Worm (Caenorhabditis elegans) whole organism, L4 larva: ENCODE data around the gene W02H3.1.

Experiments used
- F10B5.3 ChIP-seq: sonication (generic microtip); optimal IDR thresholded peaks from 2 replicates; lab custom pipeline; 2016; ENCODE audit warnings: mild to moderate bottlenecking, missing genetic modification characterization, missing compliant biosample characterization
- F26F4.8 ChIP-seq: fragments of 200-800 bp; sonication (Bioruptor generic); conservative IDR thresholded peaks from 2 replicates; pipeline ENCODE4 v1.3.6; 2022; ENCODE audit warnings: missing genetic modification characterization, missing compliant biosample characterization
- ZK337.2 ChIP-seq: fragments of 200-800 bp; sonication (Bioruptor generic); IDR thresholded peaks from 2 replicates; pipeline ENCODE4 v1.3.6; 2022; ENCODE audit warnings: missing genetic modification reagents, missing genetic modification characterization, missing compliant biosample characterization
- aly-2 ChIP-seq: sonication (generic microtip); optimal IDR thresholded peaks from 2 replicates; lab custom pipeline; 2018; ENCODE audit warnings: missing biosample characterization, missing genetic modification characterization
- ceh-20 ChIP-seq: fragments of 200-800 bp; sonication (Bioruptor generic); IDR thresholded peaks from 2 replicates; pipeline ENCODE4 v1.3.6; 2022; ENCODE audit warnings: missing genetic modification reagents, missing genetic modification characterization, missing compliant biosample characterization
- ceh-62 ChIP-seq: sonication (generic microtip); optimal IDR thresholded peaks from 2 replicates; lab custom pipeline; 2017; ENCODE audit warnings: missing biosample characterization, missing genetic modification characterization
- ceh-82 ChIP-seq: sonication (generic microtip); optimal IDR thresholded peaks from 2 replicates; lab custom pipeline; 2017; ENCODE audit warnings: missing biosample characterization, missing genetic modification characterization
- ces-1 ChIP-seq: fragments of 150-350 bp; sonication (generic microtip); optimal IDR thresholded peaks from 4 replicates; lab custom pipeline; 2014; ENCODE audit warnings: missing biosample characterization, missing genetic modification reagents, missing genetic modification characterization
- daf-16 ChIP-seq, 3 experiments: sonication (generic microtip); optimal IDR thresholded peaks; 2 replicates each; lab custom pipeline; 2016 to 2017; ENCODE audit warnings: missing genetic modification characterization in 3 of 3, missing genetic modification reagents in 3 of 3, mild to moderate bottlenecking in 2 of 3, missing compliant biosample characterization in 2 of 3, missing biosample characterization in 1 of 3, moderate library complexity in 1 of 3
- dmd-9 ChIP-seq: fragments of 200-800 bp; sonication (Bioruptor generic); IDR thresholded peaks from 2 replicates; pipeline ENCODE4 v1.3.6; 2022; ENCODE audit warnings: missing genetic modification reagents, missing genetic modification characterization, missing compliant biosample characterization
- duxl-1 ChIP-seq: sonication (generic microtip); optimal IDR thresholded peaks from 2 replicates; lab custom pipeline; 2016; ENCODE audit warnings: mild to moderate bottlenecking, missing genetic modification characterization, moderate library complexity, missing compliant biosample characterization; ENCODE audit not compliant: poor library complexity
- dve-1 ChIP-seq: sonication (generic microtip); optimal IDR thresholded peaks from 2 replicates; lab custom pipeline; 2017; ENCODE audit warnings: antibody characterized with exemption, mild to moderate bottlenecking, missing genetic modification characterization, missing compliant biosample characterization; ENCODE audit not compliant: insufficient read depth
- egl-43 ChIP-seq: fragments of 200-800 bp; sonication (Bioruptor generic); IDR thresholded peaks from 2 replicates; pipeline ENCODE4 v1.3.6; 2022; ENCODE audit warnings: missing genetic modification reagents, missing genetic modification characterization, missing compliant biosample characterization
- hif-1 ChIP-seq, 2 experiments: sonication (generic microtip); optimal IDR thresholded peaks; 2 replicates each; lab custom pipeline; 2016 to 2017; ENCODE audit warnings: missing compliant biosample characterization in 2 of 2, missing genetic modification characterization in 2 of 2, missing genetic modification reagents in 2 of 2, missing genotype in 2 of 2, mild to moderate bottlenecking in 1 of 2
- hlh-30 ChIP-seq: sonication (generic microtip); optimal IDR thresholded peaks from 2 replicates; lab custom pipeline; 2017; ENCODE audit warnings: antibody characterized with exemption, mild to moderate bottlenecking, missing genetic modification characterization, missing compliant biosample characterization; ENCODE audit not compliant: insufficient read depth
- lim-7 ChIP-seq: fragments of 200-800 bp; sonication (Bioruptor generic); IDR thresholded peaks from 2 replicates; pipeline ENCODE4 v1.3.6; 2022; ENCODE audit warnings: missing genetic modification characterization, missing compliant biosample characterization
- lin-38 ChIP-seq: fragments of 200-800 bp; sonication (Bioruptor generic); IDR thresholded peaks from 2 replicates; pipeline ENCODE4 v1.3.6; 2022; ENCODE audit warnings: missing genetic modification reagents, missing genetic modification characterization, missing compliant biosample characterization
- lin-39 ChIP-seq: fragments of 150-350 bp; optimal IDR thresholded peaks from 2 replicates; lab custom pipeline; 2014; ENCODE audit warnings: missing biosample characterization, missing genetic modification reagents, missing genetic modification characterization
- madf-9 ChIP-seq: fragments of 200-800 bp; sonication (Bioruptor generic); conservative IDR thresholded peaks from 2 replicates; pipeline ENCODE4 v1.3.6; 2022; ENCODE audit warnings: missing genetic modification reagents, missing genetic modification characterization, missing compliant biosample characterization
- mdl-1 ChIP-seq, 2 experiments: fragments of 150-350 bp in 1 of 2; sonication (generic microtip) in 1 of 2; optimal IDR thresholded peaks; 2 replicates each; lab custom pipeline; 2014 to 2017; ENCODE audit warnings: missing biosample characterization in 2 of 2, missing genetic modification characterization in 2 of 2
- mes-2 ChIP-seq: sonication (generic microtip); optimal IDR thresholded peaks from 2 replicates; lab custom pipeline; 2016; ENCODE audit warnings: missing genotype, mild to moderate bottlenecking, missing genetic modification characterization, missing compliant biosample characterization; ENCODE audit not compliant: poor library complexity, severe bottlenecking
- mxl-3 ChIP-seq: fragments of 200-800 bp; sonication (Bioruptor generic); optimal IDR thresholded peaks from 2 replicates; lab custom pipeline; 2018; ENCODE audit warnings: mild to moderate bottlenecking, missing genetic modification characterization, missing compliant biosample characterization
- nhr-10 ChIP-seq: fragments of 150-350 bp; optimal IDR thresholded peaks from 2 replicates; lab custom pipeline; 2014; ENCODE audit warnings: missing biosample characterization, missing genetic modification characterization
- nhr-111 ChIP-seq: fragments of 200-800 bp; sonication (Bioruptor generic); optimal IDR thresholded peaks from 2 replicates; lab custom pipeline; 2018; ENCODE audit warnings: mild to moderate bottlenecking, missing genetic modification characterization, missing compliant biosample characterization
- nhr-28 ChIP-seq: fragments of 150-350 bp; optimal IDR thresholded peaks from 2 replicates; lab custom pipeline; 2014; ENCODE audit warnings: missing biosample characterization, missing genetic modification characterization
- nhr-6 ChIP-seq: fragments of 150-350 bp; optimal IDR thresholded peaks from 2 replicates; lab custom pipeline; 2014; ENCODE audit warnings: missing biosample characterization, missing genetic modification characterization
- php-3 ChIP-seq: fragments of 200-800 bp; sonication (Bioruptor generic); IDR thresholded peaks from 2 replicates; pipeline ENCODE4 v1.3.6; 2022; ENCODE audit warnings: missing genetic modification reagents, missing genetic modification characterization, missing compliant biosample characterization
- pqm-1 ChIP-seq: sonication (generic microtip); optimal IDR thresholded peaks from 2 replicates; lab custom pipeline; 2017; ENCODE audit warnings: missing biosample characterization, missing genetic modification characterization
- sdz-12 ChIP-seq: fragments of 200-800 bp; sonication (Bioruptor generic); optimal IDR thresholded peaks from 2 replicates; lab custom pipeline; 2018; ENCODE audit warnings: mild to moderate bottlenecking, missing genetic modification characterization, missing compliant biosample characterization
- skn-1 ChIP-seq: fragments of 150-350 bp; optimal IDR thresholded peaks from 2 replicates; lab custom pipeline; 2014; ENCODE audit warnings: missing biosample characterization, missing genetic modification characterization
- snpc-4 ChIP-seq: fragments of 150-350 bp; optimal IDR thresholded peaks from 2 replicates; lab custom pipeline; 2014; ENCODE audit warnings: missing biosample characterization, missing genetic modification characterization
- unc-62 ChIP-seq, 3 experiments: fragments of 150-350 bp in 1 of 3; sonication (generic microtip); optimal IDR thresholded peaks in 2 of 3; peaks in 1 of 3; 1 replicate in 1 of 3; 2 replicates in 2 of 3; lab custom pipeline; 2014 to 2017; ENCODE audit warnings: missing biosample characterization in 3 of 3, missing genetic modification characterization in 3 of 3, missing genetic modification reagents in 3 of 3, missing genotype in 1 of 3
- vab-7 ChIP-seq: fragments of 200-800 bp; sonication (Bioruptor generic); IDR thresholded peaks from 2 replicates; pipeline ENCODE4 v1.3.6; 2022; ENCODE audit warnings: missing genetic modification reagents, missing genetic modification characterization, missing compliant biosample characterization
- zag-1 ChIP-seq: fragments of 150-350 bp; optimal IDR thresholded peaks from 2 replicates; lab custom pipeline; 2014; ENCODE audit warnings: missing biosample characterization, missing genetic modification characterization
- zfp-2 ChIP-seq: sonication (generic microtip); optimal IDR thresholded peaks from 2 replicates; lab custom pipeline; 2016; ENCODE audit warnings: mild to moderate bottlenecking, missing genetic modification characterization, missing compliant biosample characterization
- zfp-3 ChIP-seq: fragments of 200-800 bp; sonication (Bioruptor generic); conservative IDR thresholded peaks from 2 replicates; pipeline ENCODE4 v1.3.6; 2022; ENCODE audit warnings: missing genetic modification reagents, missing genetic modification characterization, missing compliant biosample characterization

The W02H3.1 gene

ce11 chrX:11093985-11094593 lies 11.2 kb downstream of the W02H3.1 start (continued):
- TF ChIP-seq mes-2 (tag; lab: Kevin White, UChicago) (peak; percentile 98), ceh-82 (tag; lab: Kevin White, UChicago) (peak; percentile 90), zag-1 (tag; lab: Kevin White, UChicago) (peak; percentile 100), nhr-6 (peak; percentile 99), mxl-3 (GFP tag; lab: Kevin White, UChicago) (peak; percentile 98), F26F4.8 (GFP tag; lab: Robert Waterston, UW) (no peak), php-3 (peak; percentile 99), egl-43 (peak; percentile 100), unc-62 (GFP tag; optimal IDR thresholded peaks at IDR 0.05 in 1 of 2; lab: Kevin White, UChicago) (peak; percentile 72 to 100), unc-62 (tag; optimal IDR thresholded peaks at IDR 0.05; lab: Kevin White, UChicago) (peak; percentile 69), nhr-10 (peak; percentile 100), zfp-2 (peak; percentile 90), lin-39 (peak; percentile 100), ceh-62 (tag; lab: Kevin White, UChicago) (peak; percentile 28), ceh-20 (GFP tag; lab: Robert Waterston, UW) (peak; percentile 99), ZK337.2 (peak; percentile 94), hif-1 (tag; optimal IDR thresholded peaks at IDR 0.05; lab: Kevin White, UChicago) (peak; percentile 87 to 91), aly-2 (peak; percentile 73), F10B5.3 (peak; percentile 98), lim-7 (GFP tag; lab: Robert Waterston, UW) (peak; percentile 72), dmd-9 (GFP tag; lab: Robert Waterston, UW) (peak; percentile 95), snpc-4 (tag; lab: Kevin White, UChicago) (peak; percentile 31), duxl-1 (tag; lab: Kevin White, UChicago) (peak; percentile 99), pqm-1 (tag; lab: Kevin White, UChicago) (peak; percentile 82), zfp-3 (GFP tag; lab: Robert Waterston, UW) (peak; percentile 98), ces-1 (GFP tag; lab: Kevin White, UChicago) (peak; percentile 98), lin-38 (GFP tag; lab: Robert Waterston, UW) (peak; percentile 91)

- peak; percentile 46 for TF ChIP-seq pqm-1 (tag; lab: Kevin White, UChicago)
- TF ChIP-seq mdl-1 (tag; optimal IDR thresholded peaks at IDR 0.05; lab: Kevin White, UChicago): no peak
- peak in 1 of 2 experiments; percentile 77 for TF ChIP-seq unc-62 (GFP tag; optimal IDR thresholded peaks at IDR 0.05 in 1 of 2; lab: Kevin White, UChicago)
- TF ChIP-seq unc-62 (tag; optimal IDR thresholded peaks at IDR 0.05; lab: Kevin White, UChicago): no peak
- TF ChIP-seq dve-1 (tag; lab: Kevin White, UChicago): peak; percentile 46
- peak; percentile 15 for TF ChIP-seq nhr-6
- no peak for TF ChIP-seq madf-9 (GFP tag; lab: Robert Waterston, UW)
- peak; percentile 5 for TF ChIP-seq nhr-28 (tag; lab: Kevin White, UChicago)
These were observed 16.3 kb downstream of the W02H3.1 start, which contains the start of gene W04G3.11 for ce11 chrX:11088952-11089351. Gene W04G3.11, plus strand, starts transcription at chrX:11089195.

- TF ChIP-seq pqm-1 (tag; lab: Kevin White, UChicago): no peak
- TF ChIP-seq hlh-30 (tag; lab: Kevin White, UChicago): no peak
- TF ChIP-seq F26F4.8 (GFP tag; lab: Robert Waterston, UW): no peak
- no peak for TF ChIP-seq daf-16 (GFP tag; optimal IDR thresholded peaks at IDR 0.05; lab: Kevin White, UChicago)
- TF ChIP-seq daf-16 (tag; optimal IDR thresholded peaks at IDR 0.05; lab: Kevin White, UChicago): no peak
- no peak for TF ChIP-seq aly-2
- TF ChIP-seq skn-1 (tag; lab: Kevin White, UChicago): no peak
- no peak for TF ChIP-seq nhr-111 (GFP tag; lab: Kevin White, UChicago)
- no peak for TF ChIP-seq vab-7
- no peak for TF ChIP-seq egl-43
- TF ChIP-seq sdz-12 (GFP tag; lab: Kevin White, UChicago): no peak
These were observed 20.1 kb downstream of the W02H3.1 start, which contains the start of gene W04G3.7 for ce11 chrX:11085162-11085561. Gene W04G3.7, minus strand, starts transcription at chrX:11085262.
